Worm (Caenorhabditis elegans) whole organism, L2 larva: Measurements from ENCODE around the gene T01C8.2.
A peak's percentile ranks its signal among the peaks of the same experiment; 100 is the strongest.

ENCODE experiments used
- C34F6.9 ChIP-seq: fragments of 150-350 bp; optimal IDR thresholded peaks from 2 replicates; lab custom pipeline; 2014; ENCODE audit warnings: missing biosample characterization, missing genetic modification characterization
- F13H6.1 ChIP-seq: sonication (generic microtip); optimal IDR thresholded peaks from 2 replicates; lab custom pipeline; 2016; ENCODE audit warnings: missing genetic modification characterization, missing compliant biosample characterization
- R02D3.7 ChIP-seq: fragments of 150-350 bp; optimal IDR thresholded peaks from 2 replicates; lab custom pipeline; 2014; ENCODE audit warnings: missing biosample characterization, missing genetic modification characterization
- Y55F3AM.14 ChIP-seq: fragments of 200-800 bp; sonication (Bioruptor generic); optimal IDR thresholded peaks from 2 replicates; lab custom pipeline; 2018; ENCODE audit warnings: mild to moderate bottlenecking, missing genetic modification characterization, missing compliant biosample characterization
- ZK546.5 ChIP-seq: sonication (generic microtip); optimal IDR thresholded peaks from 2 replicates; lab custom pipeline; 2017; ENCODE audit warnings: missing biosample characterization, missing genetic modification characterization
- alr-1 ChIP-seq: fragments of 150-350 bp; optimal IDR thresholded peaks from 2 replicates; lab custom pipeline; 2014; ENCODE audit warnings: missing biosample characterization, missing genetic modification characterization
- aly-2 ChIP-seq: fragments of 150-350 bp; optimal IDR thresholded peaks from 2 replicates; lab custom pipeline; 2014; ENCODE audit warnings: missing biosample characterization, missing genetic modification characterization
- blmp-1 ChIP-seq: sonication (generic microtip); optimal IDR thresholded peaks from 2 replicates; lab custom pipeline; 2017; ENCODE audit warnings: missing genetic modification characterization, mild to moderate bottlenecking, missing compliant biosample characterization, antibody characterized with exemption, moderate library complexity; ENCODE audit not compliant: insufficient read depth
- ceh-16 ChIP-seq: fragments of 150-350 bp; optimal IDR thresholded peaks from 2 replicates; lab custom pipeline; 2014; ENCODE audit warnings: missing biosample characterization, missing genetic modification characterization
- crh-2 ChIP-seq: sonication (generic microtip); optimal IDR thresholded peaks from 2 replicates; lab custom pipeline; 2017; ENCODE audit warnings: missing biosample characterization, missing genetic modification characterization
- dmd-4 ChIP-seq: sonication (generic microtip); optimal IDR thresholded peaks from 2 replicates; lab custom pipeline; 2017; ENCODE audit warnings: missing biosample characterization, missing genetic modification characterization
- egl-27 ChIP-seq: sonication (generic microtip); optimal IDR thresholded peaks from 3 replicates; lab custom pipeline; 2017; ENCODE audit warnings: missing biosample characterization, missing genetic modification reagents, missing genetic modification characterization
- elt-1 ChIP-seq: fragments of 150-350 bp; optimal IDR thresholded peaks from 2 replicates; lab custom pipeline; 2014; ENCODE audit warnings: missing biosample characterization, missing genetic modification characterization
- gmeb-1 ChIP-seq: fragments of 150-350 bp; optimal IDR thresholded peaks from 2 replicates; lab custom pipeline; 2014; ENCODE audit warnings: missing biosample characterization, missing genetic modification characterization
- lin-11 ChIP-seq: fragments of 150-350 bp; sonication (generic microtip); optimal IDR thresholded peaks from 2 replicates; lab custom pipeline; 2014; ENCODE audit warnings: missing biosample characterization, missing genetic modification characterization, inconsistent platforms, mixed read lengths
- lin-13 ChIP-seq: fragments of 150-350 bp; optimal IDR thresholded peaks from 2 replicates; lab custom pipeline; 2014; ENCODE audit warnings: missing biosample characterization, missing genetic modification reagents, missing genetic modification characterization
- lsy-2 ChIP-seq, 2 experiments: fragments of 150-350 bp in 1 of 2; sonication (generic microtip) in 1 of 2; optimal IDR thresholded peaks; 2 replicates each; lab custom pipeline; 2014 to 2017; ENCODE audit warnings: missing biosample characterization in 2 of 2, missing genetic modification characterization in 2 of 2
- mab-5 ChIP-seq: fragments of 150-350 bp; optimal IDR thresholded peaks from 2 replicates; lab custom pipeline; 2014; ENCODE audit warnings: missing biosample characterization, missing genetic modification characterization
- mbf-1 ChIP-seq: sonication (generic microtip); optimal IDR thresholded peaks from 2 replicates; lab custom pipeline; 2017; ENCODE audit warnings: missing biosample characterization, missing genetic modification characterization
- mdl-1 ChIP-seq, 2 experiments: fragments of 150-350 bp in 1 of 2; sonication (generic microtip) in 1 of 2; optimal IDR thresholded peaks; 2 replicates each; lab custom pipeline; 2017; ENCODE audit warnings: missing biosample characterization in 2 of 2, missing genetic modification characterization in 2 of 2
- nhr-10 ChIP-seq: sonication (generic microtip); optimal IDR thresholded peaks from 2 replicates; lab custom pipeline; 2017; ENCODE audit warnings: missing biosample characterization, missing genetic modification characterization
- nhr-12 ChIP-seq: fragments of 150-350 bp; optimal IDR thresholded peaks from 2 replicates; lab custom pipeline; 2014; ENCODE audit warnings: missing biosample characterization, missing genetic modification characterization
- nhr-129 ChIP-seq: fragments of 150-350 bp; optimal IDR thresholded peaks from 2 replicates; lab custom pipeline; 2014; ENCODE audit warnings: missing biosample characterization, missing genetic modification characterization
- nhr-21 ChIP-seq: fragments of 150-350 bp; optimal IDR thresholded peaks from 2 replicates; lab custom pipeline; 2014; ENCODE audit warnings: missing biosample characterization, missing genetic modification characterization
- nhr-23 ChIP-seq: fragments of 150-350 bp; optimal IDR thresholded peaks from 2 replicates; lab custom pipeline; 2014; ENCODE audit warnings: missing biosample characterization, missing genetic modification reagents, missing genetic modification characterization
- nhr-237 ChIP-seq: fragments of 150-350 bp; optimal IDR thresholded peaks from 2 replicates; lab custom pipeline; 2014; ENCODE audit warnings: missing biosample characterization, missing genetic modification characterization
- nhr-25 ChIP-seq: fragments of 150-350 bp; sonication (generic microtip); optimal IDR thresholded peaks from 3 replicates; lab custom pipeline; 2014; ENCODE audit warnings: missing biosample characterization, missing genetic modification characterization
- nhr-6 ChIP-seq: fragments of 150-350 bp; optimal IDR thresholded peaks from 2 replicates; lab custom pipeline; 2014; ENCODE audit warnings: missing biosample characterization, missing genetic modification characterization
- nhr-77 ChIP-seq: fragments of 150-350 bp; optimal IDR thresholded peaks from 2 replicates; lab custom pipeline; 2014; ENCODE audit warnings: missing biosample characterization, missing genetic modification characterization
- peb-1 ChIP-seq: fragments of 150-350 bp; optimal IDR thresholded peaks from 2 replicates; lab custom pipeline; 2014; ENCODE audit warnings: missing biosample characterization, missing genetic modification characterization
- sem-4 ChIP-seq: fragments of 150-350 bp; optimal IDR thresholded peaks from 2 replicates; lab custom pipeline; 2014; ENCODE audit warnings: missing biosample characterization, missing genetic modification reagents, missing genetic modification characterization
- skn-1 ChIP-seq: sonication (generic microtip); optimal IDR thresholded peaks from 2 replicates; lab custom pipeline; 2017; ENCODE audit warnings: missing biosample characterization, missing genetic modification characterization
- sma-3 ChIP-seq: sonication (generic microtip); optimal IDR thresholded peaks from 2 replicates; lab custom pipeline; 2016; ENCODE audit warnings: missing genetic modification reagents, missing genetic modification characterization, missing compliant biosample characterization
- sma-9 ChIP-seq, 2 experiments: fragments of 150-350 bp in 1 of 2; sonication (generic microtip) in 1 of 2; optimal IDR thresholded peaks; 2 replicates each; lab custom pipeline; 2014 to 2016; ENCODE audit warnings: missing genetic modification characterization in 2 of 2, mild to moderate bottlenecking in 1 of 2, missing biosample characterization in 1 of 2, missing compliant biosample characterization in 1 of 2, missing genetic modification reagents in 1 of 2, moderate library complexity in 1 of 2
- snpc-4 ChIP-seq: fragments of 150-350 bp; optimal IDR thresholded peaks from 2 replicates; lab custom pipeline; 2014; ENCODE audit warnings: missing biosample characterization, missing genetic modification characterization
- unc-55 ChIP-seq: fragments of 150-350 bp; sonication (generic microtip); optimal IDR thresholded peaks from 3 replicates; lab custom pipeline; 2014; ENCODE audit warnings: missing biosample characterization, missing genetic modification reagents, missing genetic modification characterization
- unc-62 ChIP-seq: fragments of 150-350 bp; optimal IDR thresholded peaks from 2 replicates; lab custom pipeline; 2014; ENCODE audit warnings: missing biosample characterization, missing genetic modification reagents, missing genetic modification characterization
- ztf-4 ChIP-seq: fragments of 150-350 bp; optimal IDR thresholded peaks from 2 replicates; lab custom pipeline; 2014; ENCODE audit warnings: missing biosample characterization, missing genetic modification characterization

The T01C8.2 gene

DNA sequence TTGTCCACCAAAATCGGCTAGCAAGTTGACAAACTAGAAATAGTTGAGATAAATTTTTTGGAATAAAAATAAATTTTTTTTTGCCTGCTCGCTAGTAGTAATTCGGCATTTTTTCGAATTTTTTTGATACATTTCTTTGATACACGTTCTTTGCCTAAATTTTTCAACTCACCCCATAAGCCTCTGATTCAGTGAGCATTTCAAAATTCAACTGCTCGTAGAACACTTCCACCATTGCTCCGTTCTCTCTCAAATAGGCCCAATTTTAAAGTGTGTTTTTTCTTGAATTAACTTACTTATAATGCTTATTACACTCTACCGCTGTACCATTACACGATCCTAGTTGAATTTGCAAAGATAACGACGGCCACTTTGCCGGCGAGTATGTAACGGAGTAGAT, 17.3 kb downstream of the T01C8.2 start:
- TF ChIP-seq nhr-237 (tag; lab: Kevin White, UChicago): no peak
- no peak for TF ChIP-seq nhr-12 (tag; lab: Kevin White, UChicago)
- TF ChIP-seq nhr-21 (tag; lab: Kevin White, UChicago): no peak
- no peak for TF ChIP-seq sma-9 (GFP tag; optimal IDR thresholded peaks at IDR 0.05; lab: Kevin White, UChicago)
- TF ChIP-seq sma-9 (tag; optimal IDR thresholded peaks at IDR 0.05; lab: Kevin White, UChicago): no peak
- TF ChIP-seq sem-4 (tag; lab: Kevin White, UChicago): no peak
- no peak for TF ChIP-seq F13H6.1 (tag; lab: Kevin White, UChicago)
- no peak for TF ChIP-seq gmeb-1
- no peak for TF ChIP-seq ztf-4
- no peak for TF ChIP-seq sma-3
- TF ChIP-seq dmd-4 (tag; lab: Kevin White, UChicago): no peak
- TF ChIP-seq nhr-23 (tag; lab: Kevin White, UChicago): no peak
- TF ChIP-seq lin-13 (GFP tag; lab: Kevin White, UChicago): no peak
- TF ChIP-seq Y55F3AM.14 (GFP tag; lab: Kevin White, UChicago): no peak
- no peak for TF ChIP-seq lsy-2 (tag; optimal IDR thresholded peaks at IDR 0.05; lab: Kevin White, UChicago)
- TF ChIP-seq R02D3.7 (tag; lab: Kevin White, UChicago): no peak

DNA sequence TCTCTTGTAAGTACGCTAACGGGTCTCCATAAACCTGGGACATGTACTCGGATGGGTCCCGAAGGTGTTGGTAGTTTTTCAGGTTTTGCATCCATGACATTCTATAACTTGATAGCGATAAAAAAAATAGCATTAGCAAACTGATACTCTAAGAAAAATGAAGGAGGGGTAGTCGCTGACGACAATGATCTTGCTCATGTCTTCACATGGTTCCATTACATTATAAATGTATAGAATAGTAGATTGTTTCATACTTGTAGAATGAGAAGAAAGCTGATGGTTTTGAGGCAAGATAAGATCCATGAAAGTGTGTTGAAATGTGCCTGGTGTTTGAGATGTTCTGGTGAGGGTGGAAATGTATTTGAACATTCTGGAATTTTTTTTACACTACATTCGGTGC, 20.8 kb downstream of the T01C8.2 start, which contains the start of gene mec-4:
Gene mec-4, minus strand, starts transcription at position 101 of the 400 bp plus-strand sequence.
- TF ChIP-seq nhr-77 (tag; lab: Kevin White, UChicago) (no peak), unc-62 (GFP tag; lab: Kevin White, UChicago) (no peak), nhr-6 (no peak), unc-55 (GFP tag; lab: Kevin White, UChicago) (peak; percentile 68), ZK546.5 (tag; lab: Kevin White, UChicago) (no peak)

DNA sequence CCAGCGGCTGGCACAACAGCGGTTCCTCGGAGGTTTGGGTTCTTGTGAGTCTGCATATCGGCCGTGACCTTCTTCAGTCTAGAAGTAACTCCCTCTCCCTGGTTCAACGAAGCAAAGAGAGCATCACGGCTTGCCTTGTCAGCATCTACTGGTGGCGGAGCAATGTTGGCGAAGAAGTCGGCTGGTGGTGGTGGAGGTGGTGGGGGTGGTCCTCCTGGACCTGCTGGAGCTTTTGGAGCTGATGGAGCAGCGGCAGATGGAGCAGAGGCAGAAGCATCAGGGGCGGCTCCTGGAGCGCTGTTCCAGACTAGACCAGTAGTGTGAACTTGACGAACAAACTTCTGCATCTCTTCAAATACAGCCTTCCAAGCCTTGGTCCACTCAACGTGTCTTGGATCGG, 22.3 kb downstream of the T01C8.2 start:
- TF ChIP-seq nhr-237 (tag; lab: Kevin White, UChicago) (no peak), R02D3.7 (tag; lab: Kevin White, UChicago) (no peak), nhr-10 (tag; lab: Kevin White, UChicago) (no peak), nhr-6 (no peak), crh-2 (tag; lab: Kevin White, UChicago) (no peak), C34F6.9 (no peak), sma-9 (GFP tag; optimal IDR thresholded peaks at IDR 0.05; lab: Kevin White, UChicago) (no peak), sma-9 (tag; optimal IDR thresholded peaks at IDR 0.05; lab: Kevin White, UChicago) (no peak), lin-13 (GFP tag; lab: Kevin White, UChicago) (no peak), nhr-23 (tag; lab: Kevin White, UChicago) (no peak), nhr-25 (tag; lab: Kevin White, UChicago) (no peak), ceh-16 (tag; lab: Kevin White, UChicago) (no peak), mab-5 (no peak), mbf-1 (tag; lab: Kevin White, UChicago) (no peak), nhr-21 (tag; lab: Kevin White, UChicago) (no peak), nhr-77 (tag; lab: Kevin White, UChicago) (no peak), egl-27 (tag; lab: Kevin White, UChicago) (no peak), mdl-1 (tag; optimal IDR thresholded peaks at IDR 0.05; lab: Kevin White, UChicago) (no peak), nhr-12 (tag; lab: Kevin White, UChicago) (no peak)

- TF ChIP-seq crh-2 (tag; lab: Kevin White, UChicago) (no peak), sma-9 (GFP tag; optimal IDR thresholded peaks at IDR 0.05; lab: Kevin White, UChicago) (no peak), sma-9 (tag; optimal IDR thresholded peaks at IDR 0.05; lab: Kevin White, UChicago) (no peak), skn-1 (tag; lab: Kevin White, UChicago) (no peak), dmd-4 (tag; lab: Kevin White, UChicago) (no peak), nhr-129 (tag; lab: Kevin White, UChicago) (no peak), ztf-4 (no peak), mab-5 (no peak), alr-1 (tag; lab: Kevin White, UChicago) (no peak), peb-1 (tag; lab: Kevin White, UChicago) (no peak), lin-11 (tag; lab: Kevin White, UChicago) (no peak), elt-1 (tag; lab: Kevin White, UChicago) (no peak), blmp-1 (tag; lab: Kevin White, UChicago) (no peak), lsy-2 (tag; optimal IDR thresholded peaks at IDR 0.05; lab: Kevin White, UChicago) (no peak), unc-62 (GFP tag; lab: Kevin White, UChicago) (no peak), snpc-4 (no peak), aly-2 (no peak)
Measured at ce11 chrX:16809689-16810088, 23.5 kb downstream of the T01C8.2 start.
